Fruit fly (Drosophila melanogaster): ENCODE results near the gene Plzf.
"Not testable (repeated sequence)": the region's sequence is repeated elsewhere in the genome, so short reads cannot be mapped to it uniquely, and the experiment has no call there.

The Plzf gene

DNA sequence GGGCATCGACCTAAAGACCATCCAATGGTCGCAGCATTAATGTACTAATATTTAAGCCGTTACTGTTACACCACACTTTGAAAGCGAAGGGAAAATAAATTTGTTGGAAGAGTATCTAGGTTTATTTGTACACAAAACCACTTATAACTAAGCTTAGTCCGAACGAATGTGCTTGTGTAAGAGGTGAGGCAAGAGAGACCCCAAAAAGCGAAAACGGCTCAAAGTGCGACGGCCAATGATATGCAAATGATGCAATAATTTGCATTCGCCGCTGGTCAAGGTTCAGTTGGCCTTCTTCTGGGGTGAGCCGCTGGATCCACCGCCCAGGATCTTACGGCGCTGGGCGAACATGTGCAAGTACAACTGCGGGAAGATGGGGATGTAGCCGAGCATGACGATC lies 47.6 kb downstream of the Plzf start:
- TF ChIP-seq Hr83 (GFP tag; optimal IDR thresholded peaks at IDR 0.05; ENCODE audit: poor library complexity, severe bottlenecking), result no peak
- TF ChIP-seq HLH106 (tag; optimal IDR thresholded peaks at IDR 0.05), result no peak
- TF ChIP-seq Sp1 (GFP tag; optimal IDR thresholded peaks at IDR 0.05), result no peak
- no peak for TF ChIP-seq rgr (GFP tag; optimal IDR thresholded peaks at IDR 0.05)
- no peak for TF ChIP-seq ey (GFP tag; optimal IDR thresholded peaks at IDR 0.05)
- no peak for TF ChIP-seq CrebA (GFP tag; optimal IDR thresholded peaks at IDR 0.05; ENCODE audit: borderline replicate concordance)
- no peak for TF ChIP-seq dl (GFP tag; optimal IDR thresholded peaks at IDR 0.05; ENCODE audit: insufficient read depth in 1 of 2, partially characterized antibody in 2 of 2)
- TF ChIP-seq CG32264 (GFP tag; optimal IDR thresholded peaks at IDR 0.05), result no peak
- no peak for TF ChIP-seq psq (GFP tag; optimal IDR thresholded peaks at IDR 0.05)
- TF ChIP-seq Dfd (GFP tag; optimal IDR thresholded peaks at IDR 0.05), result no peak
- no peak for TF ChIP-seq Jra (GFP tag; optimal IDR thresholded peaks at IDR 0.05)
- TF ChIP-seq br (GFP tag; optimal IDR thresholded peaks at IDR 0.05), result no peak

DNA sequence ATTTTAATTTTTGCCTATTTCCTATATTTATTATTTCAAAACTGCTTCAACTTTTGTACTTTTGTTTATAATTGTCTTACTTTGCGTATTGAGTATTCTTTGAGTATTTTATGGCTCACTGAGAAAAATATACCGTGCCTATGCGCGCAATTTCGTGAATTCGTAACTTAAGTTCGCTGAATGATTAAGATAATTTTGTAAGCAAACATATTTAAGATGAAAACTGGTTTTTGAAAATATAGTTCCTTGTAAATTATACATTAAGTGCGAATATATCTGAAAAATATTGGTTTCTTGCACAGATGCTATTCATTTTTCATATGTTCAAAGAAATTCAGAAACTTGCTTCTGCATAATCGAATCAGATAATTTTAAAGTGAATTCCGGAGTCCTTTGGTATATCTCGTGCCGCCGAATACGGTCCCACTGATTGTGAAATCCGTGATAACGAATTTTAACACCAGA lies 49.4 kb downstream of the Plzf start, which contains the start of the genes CG18787 and Nfs1:
Gene CG18787 (minus strand): TSS at position 101 of the 465 bp plus-strand sequence.
Gene Nfs1 (plus strand): TSS at position 415 of the 465 bp plus-strand sequence.
- TF ChIP-seq Dfd (GFP tag; optimal IDR thresholded peaks at IDR 0.05); lola (GFP tag; optimal IDR thresholded peaks at IDR 0.05); pan (optimal IDR thresholded peaks at IDR 0.05): not testable (repeated sequence)

Measured in whole organism, wandering third instar larva.